Fruit fly (Drosophila melanogaster) whole organism, embryonic: ENCODE measurements around the gene CG42232.

ENCODE experiments used
- BEAF-32 ChIP-seq: fragments of 200-800 bp; sonication (Bioruptor generic); optimal IDR thresholded peaks from 3 replicates; lab custom pipeline; 2017; ENCODE audit warnings: missing biosample characterization, missing genetic modification characterization, mild to moderate bottlenecking, moderate library complexity, missing genetic modification reagents
- Bdp1 ChIP-seq: fragments of 200-800 bp; sonication (Bioruptor generic); optimal IDR thresholded peaks from 3 replicates; lab custom pipeline; 2016; ENCODE audit warnings: missing biosample characterization, missing genetic modification characterization
- Bgb ChIP-seq: fragments of 200-800 bp; sonication (Bioruptor generic); IDR thresholded peaks from 2 replicates; pipeline ENCODE4 v1.3.6; 2022; ENCODE audit warnings: missing biosample characterization, missing genetic modification characterization; ENCODE audit not compliant: partially characterized antibody
- Bteb2 ChIP-seq: fragments of 200-800 bp; sonication (Bioruptor generic); optimal IDR thresholded peaks from 2 replicates; lab custom pipeline; 2016; ENCODE audit warnings: missing biosample characterization, missing genetic modification characterization
- CG11247 ChIP-seq: fragments of 200-800 bp; sonication (Bioruptor generic); IDR thresholded peaks from 2 replicates; pipeline ENCODE4 v1.3.6; 2022; ENCODE audit warnings: missing biosample characterization, missing genetic modification characterization
- CG11456 ChIP-seq: fragments of 200-800 bp; sonication (Bioruptor generic); IDR thresholded peaks from 3 replicates; pipeline ENCODE4 v1.3.6; 2022; ENCODE audit warnings: missing biosample characterization, missing genetic modification characterization
- CG12071 ChIP-seq: fragments of 200-800 bp; sonication (Bioruptor generic); optimal IDR thresholded peaks from 3 replicates; lab custom pipeline; 2018; ENCODE audit warnings: missing biosample characterization, mild to moderate bottlenecking, missing genetic modification characterization
- CG12942 ChIP-seq: fragments of 200-800 bp; sonication (Bioruptor generic); optimal IDR thresholded peaks from 3 replicates; lab custom pipeline; 2016; ENCODE audit warnings: missing biosample characterization, missing genetic modification characterization
- CG13123 ChIP-seq: fragments of 200-800 bp; sonication (Bioruptor generic); optimal IDR thresholded peaks from 2 replicates; lab custom pipeline; 2016; ENCODE audit warnings: missing biosample characterization, missing genetic modification characterization
- CG13287 ChIP-seq: fragments of 200-800 bp; sonication (Bioruptor generic); IDR thresholded peaks from 2 replicates; pipeline ENCODE4 v1.3.6; 2022; ENCODE audit warnings: missing biosample characterization, missing genetic modification characterization; ENCODE audit not compliant: partially characterized antibody
- CG13775 ChIP-seq: fragments of 200-800 bp; sonication (Bioruptor generic); optimal IDR thresholded peaks from 3 replicates; lab custom pipeline; 2017; ENCODE audit warnings: missing biosample characterization, mild to moderate bottlenecking, missing genetic modification characterization
- CG17361 ChIP-seq: fragments of 200-800 bp; sonication (Bioruptor generic); IDR thresholded peaks from 3 replicates; pipeline ENCODE4 v1.3.6; 2022; ENCODE audit warnings: missing biosample characterization, missing genetic modification characterization
- CG17802 ChIP-seq: fragments of 200-800 bp; sonication (Bioruptor generic); optimal IDR thresholded peaks from 2 replicates; lab custom pipeline; 2018; ENCODE audit warnings: missing biosample characterization, mild to moderate bottlenecking, missing genetic modification characterization, moderate library complexity
- CG2875 ChIP-seq: fragments of 200-800 bp; sonication (Bioruptor generic); optimal IDR thresholded peaks from 2 replicates; lab custom pipeline; 2017; ENCODE audit warnings: missing biosample characterization, mild to moderate bottlenecking, missing genetic modification characterization, missing genetic modification reagents
- CG34224 ChIP-seq: fragments of 200-800 bp; sonication (Bioruptor generic); IDR thresholded peaks from 3 replicates; pipeline ENCODE4 v1.3.6; 2022; ENCODE audit warnings: missing biosample characterization, missing genetic modification characterization; ENCODE audit not compliant: partially characterized antibody
- CG4730 ChIP-seq: fragments of 200-800 bp; sonication (Bioruptor generic); IDR thresholded peaks from 2 replicates; pipeline ENCODE4 v1.3.6; 2022; ENCODE audit warnings: missing biosample characterization, missing genetic modification characterization
- CG5953 ChIP-seq: fragments of 200-800 bp; sonication (Bioruptor generic); IDR thresholded peaks from 2 replicates; pipeline ENCODE4 v1.3.6; 2022; ENCODE audit warnings: missing biosample characterization, missing genetic modification characterization
- CG8944 ChIP-seq: fragments of 200-800 bp; sonication (Bioruptor generic); optimal IDR thresholded peaks from 3 replicates; lab custom pipeline; 2016; ENCODE audit warnings: missing biosample characterization, missing genetic modification characterization
- CG9932 ChIP-seq: fragments of 200-800 bp; sonication (Bioruptor generic); IDR thresholded peaks from 2 replicates; pipeline ENCODE4 v1.3.6; 2022; ENCODE audit warnings: missing biosample characterization, missing genetic modification characterization
- Chrac-16 ChIP-seq: fragments of 200-800 bp; sonication (Bioruptor generic); optimal IDR thresholded peaks from 3 replicates; lab custom pipeline; 2016; ENCODE audit warnings: missing biosample characterization, missing genetic modification characterization
- Deaf1 ChIP-seq: fragments of 200-800 bp; optimal IDR thresholded peaks from 3 replicates; lab custom pipeline; 2019; ENCODE audit warnings: missing biosample characterization, mild to moderate bottlenecking, missing genetic modification characterization, moderate library complexity
- Dll ChIP-seq: fragments of 200-800 bp; sonication (Bioruptor generic); IDR thresholded peaks from 4 replicates; pipeline ENCODE4 v1.3.6; 2022; ENCODE audit warnings: missing biosample characterization, missing genetic modification characterization; ENCODE audit not compliant: partially characterized antibody
- Dp ChIP-seq: fragments of 200-800 bp; sonication (Bioruptor generic); optimal IDR thresholded peaks from 2 replicates; lab custom pipeline; 2018; ENCODE audit warnings: missing biosample characterization, mild to moderate bottlenecking, missing genetic modification characterization, moderate library complexity
- GATAe ChIP-seq: fragments of 200-800 bp; sonication (Bioruptor generic); conservative IDR thresholded peaks from 2 replicates; pipeline ENCODE4 v1.3.6; 2022; ENCODE audit warnings: missing biosample characterization, missing genetic modification characterization
- H15 ChIP-seq: fragments of 200-800 bp; sonication (Bioruptor generic); IDR thresholded peaks from 3 replicates; pipeline ENCODE4 v1.3.6; 2022; ENCODE audit warnings: missing biosample characterization, missing genetic modification characterization
- Hr3 ChIP-seq: fragments of 200-800 bp; sonication (Bioruptor generic); optimal IDR thresholded peaks from 3 replicates; lab custom pipeline; 2016; ENCODE audit warnings: missing biosample characterization, missing genetic modification characterization
- Hr78 ChIP-seq, 2 experiments: fragments of 200-800 bp in 1 of 2; fragments of >200 bp in 1 of 2; sonication (Bioruptor generic) in 1 of 2; optimal IDR thresholded peaks; 2 replicates each; lab custom pipeline; 2017 to 2019; ENCODE audit warnings: missing biosample characterization in 2 of 2, missing genetic modification characterization in 2 of 2, mild to moderate bottlenecking in 1 of 2, moderate library complexity in 1 of 2
- Med ChIP-seq: fragments of 200-800 bp; sonication (Bioruptor generic); peaks from one replicate; lab custom pipeline; 2016; ENCODE audit warnings: missing biosample characterization, missing genetic modification characterization, mild to moderate bottlenecking, inconsistent platforms, moderate library complexity
- Neu2 ChIP-seq: fragments of 200-800 bp; sonication (Bioruptor generic); optimal IDR thresholded peaks from 3 replicates; lab custom pipeline; 2016; ENCODE audit warnings: missing biosample characterization, missing genetic modification characterization, borderline replicate concordance
- NfI ChIP-seq: fragments of 200-800 bp; sonication (Bioruptor generic); optimal IDR thresholded peaks from 3 replicates; lab custom pipeline; 2018; ENCODE audit warnings: missing biosample characterization, mild to moderate bottlenecking, missing genetic modification characterization, moderate library complexity
- Sin3A ChIP-seq: fragments of >200 bp; optimal IDR thresholded peaks from 2 replicates; lab custom pipeline; 2018
- Sry-δ ChIP-seq: fragments of 200-800 bp; sonication (Bioruptor generic); optimal IDR thresholded peaks from 2 replicates; lab custom pipeline; 2016; ENCODE audit warnings: missing biosample characterization, missing genetic modification characterization
- abd-A ChIP-seq: fragments of 200-800 bp; sonication (Bioruptor generic); optimal IDR thresholded peaks from 3 replicates; lab custom pipeline; 2019; ENCODE audit warnings: missing biosample characterization, mild to moderate bottlenecking, missing genetic modification characterization, moderate library complexity
- ase ChIP-seq: fragments of 200-800 bp; sonication (Bioruptor generic); IDR thresholded peaks from 3 replicates; pipeline ENCODE4 v1.3.6; 2022; ENCODE audit warnings: missing biosample characterization, missing genetic modification characterization
- cg ChIP-seq: fragments of 200-800 bp; sonication (Bioruptor generic); optimal IDR thresholded peaks from 3 replicates; lab custom pipeline; 2019; ENCODE audit warnings: missing biosample characterization, mild to moderate bottlenecking, missing genetic modification characterization, moderate library complexity
- chm ChIP-seq: fragments of 200-800 bp; sonication (Bioruptor generic); IDR thresholded peaks from 2 replicates; pipeline ENCODE4 v1.3.6; 2022; ENCODE audit warnings: missing biosample characterization, missing genetic modification characterization
- dm ChIP-seq: fragments of 200-800 bp; sonication (Bioruptor generic); optimal IDR thresholded peaks from 3 replicates; lab custom pipeline; 2016; ENCODE audit warnings: missing biosample characterization, missing genetic modification characterization
- emc ChIP-seq: fragments of 200-800 bp; sonication (Bioruptor generic); optimal IDR thresholded peaks from 2 replicates; lab custom pipeline; 2016; ENCODE audit warnings: missing biosample characterization, missing genetic modification characterization
- insv ChIP-seq, 2 experiments: fragments of 200-800 bp; sonication (Bioruptor generic); optimal IDR thresholded peaks; 3 replicates each; lab custom pipeline; 2016 to 2018; ENCODE audit warnings: missing biosample characterization in 2 of 2, missing genetic modification characterization in 2 of 2
- nau ChIP-seq: fragments of 200-800 bp; sonication (Bioruptor generic); optimal IDR thresholded peaks from 3 replicates; lab custom pipeline; 2017; ENCODE audit warnings: missing biosample characterization, mild to moderate bottlenecking, missing genetic modification characterization, missing genetic modification reagents
- rib ChIP-seq: fragments of 200-800 bp; sonication (Bioruptor generic); IDR thresholded peaks from 2 replicates; pipeline ENCODE4 v1.3.6; 2022; ENCODE audit warnings: missing biosample characterization, missing genetic modification characterization
- run ChIP-seq: fragments of 200-800 bp; sonication (Bioruptor generic); optimal IDR thresholded peaks from 3 replicates; lab custom pipeline; 2018; ENCODE audit warnings: missing biosample characterization, mild to moderate bottlenecking, missing genetic modification characterization
- sd ChIP-seq: fragments of 200-800 bp; sonication (Bioruptor generic); optimal IDR thresholded peaks from 3 replicates; lab custom pipeline; 2018; ENCODE audit warnings: missing biosample characterization, mild to moderate bottlenecking, missing genetic modification characterization, moderate library complexity
- sens ChIP-seq: fragments of 200-800 bp; sonication (Bioruptor generic); peaks from one replicate; lab custom pipeline; 2016; ENCODE audit warnings: missing biosample characterization, missing genetic modification characterization
- sr ChIP-seq: fragments of 200-800 bp; sonication (Bioruptor generic); IDR thresholded peaks from 3 replicates; pipeline ENCODE4 v1.3.6; 2022; ENCODE audit warnings: missing biosample characterization, missing genetic modification characterization
- tap ChIP-seq: fragments of 200-800 bp; optimal IDR thresholded peaks from 3 replicates; lab custom pipeline; 2019; ENCODE audit warnings: missing biosample characterization, mild to moderate bottlenecking, missing genetic modification characterization, moderate library complexity
- zen ChIP-seq: fragments of 200-800 bp; sonication (Bioruptor generic); optimal IDR thresholded peaks from 3 replicates; lab custom pipeline; 2018; ENCODE audit warnings: missing biosample characterization, mild to moderate bottlenecking, missing genetic modification characterization, moderate library complexity
- zen2 ChIP-seq: fragments of 200-800 bp; sonication (Bioruptor generic); IDR thresholded peaks from 3 replicates; pipeline ENCODE4 v1.3.6; 2022; ENCODE audit warnings: missing biosample characterization, missing genetic modification characterization; ENCODE audit not compliant: partially characterized antibody

The CG42232 gene

DNA sequence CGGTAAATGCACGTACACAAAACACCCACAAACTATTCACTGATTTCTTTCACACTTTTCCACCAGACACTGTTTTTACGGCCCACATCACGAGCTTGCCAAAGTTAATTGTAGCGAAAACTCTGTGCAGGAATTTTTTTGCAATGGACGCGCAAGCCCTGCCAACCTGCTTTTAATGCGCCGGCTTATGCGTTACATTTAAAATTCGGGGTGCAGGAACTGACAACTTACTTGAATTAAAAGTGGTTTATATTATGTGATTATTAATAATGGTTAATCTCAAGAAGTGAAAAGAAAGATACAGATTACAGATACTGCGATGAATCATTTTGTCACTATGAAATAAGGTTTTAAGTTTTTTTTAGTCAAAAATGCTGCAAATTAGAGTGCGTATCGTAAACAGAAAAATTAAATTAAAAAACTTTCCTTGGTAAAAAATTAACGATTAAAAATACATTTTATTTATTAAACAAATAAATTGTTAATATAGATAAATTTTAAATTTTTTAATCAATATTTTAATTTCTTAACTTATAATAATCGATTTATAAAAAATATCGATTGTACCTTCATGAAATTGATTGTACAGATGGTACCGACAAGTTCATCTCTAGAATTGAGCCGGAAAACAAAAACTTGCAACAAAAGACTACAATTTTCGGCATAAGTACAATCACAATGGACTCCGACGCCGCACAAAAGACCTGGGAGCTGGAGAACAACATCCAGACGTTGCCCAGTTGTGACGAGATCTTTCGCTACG is at the start of gene CG42232, which contains the start of gene CSN5 (continued):
- TF ChIP-seq rib (GFP tag; lab: Robert Waterston, UW) (0 out of 2 replicates have a peak, but pooled peaks have one; percentile 30), zen2 (GFP tag; lab: Robert Waterston, UW) (no peak), CG12942 (GFP tag; lab: Kevin White, UChicago) (peak; percentile 21), emc (no peak), Sry-δ (GFP tag; lab: Kevin White, UChicago) (peak; percentile 66), CG8944 (GFP tag; lab: Kevin White, UChicago) (peak; percentile 29), CG17361 (GFP tag; lab: Robert Waterston, UW) (no peak; the same call in 2 of the 3 replicates), CG13775 (GFP tag; lab: Kevin White, UChicago) (peak; percentile 80), Bgb (GFP tag; lab: Robert Waterston, UW) (peak; percentile 25; the same call in 1 of the 2 replicates), CG13287 (peak; percentile 61), Hr3 (GFP tag; lab: Kevin White, UChicago) (peak; percentile 72), nau (GFP tag; lab: Kevin White, UChicago) (no peak), Dll (GFP tag; lab: Robert Waterston, UW) (peak; percentile 74), dm (GFP tag; lab: Kevin White, UChicago) (peak; percentile 28), CG13123 (GFP tag; lab: Kevin White, UChicago) (peak; percentile 32), CG17802 (tag; lab: Kevin White, UChicago) (peak; percentile 6), Bteb2 (GFP tag; lab: Kevin White, UChicago) (no peak), CG9932 (GFP tag; lab: Robert Waterston, UW) (peak; percentile 68), CG34224 (GFP tag; lab: Robert Waterston, UW) (no peak), CG11456 (GFP tag; lab: Robert Waterston, UW) (peak; percentile 69; the same call in 2 of the 3 replicates), Dp (GFP tag; lab: Kevin White, UChicago) (peak; percentile 46), CG2875 (peak; percentile 26), H15 (GFP tag; lab: Robert Waterston, UW) (peak; percentile 23; the same call in 1 of the 3 replicates), CG5953 (0 out of 2 replicates have a peak, but pooled peaks have one; percentile 16)
- TF ChIP-seq, all 482 proteins: peak for 187

DNA sequence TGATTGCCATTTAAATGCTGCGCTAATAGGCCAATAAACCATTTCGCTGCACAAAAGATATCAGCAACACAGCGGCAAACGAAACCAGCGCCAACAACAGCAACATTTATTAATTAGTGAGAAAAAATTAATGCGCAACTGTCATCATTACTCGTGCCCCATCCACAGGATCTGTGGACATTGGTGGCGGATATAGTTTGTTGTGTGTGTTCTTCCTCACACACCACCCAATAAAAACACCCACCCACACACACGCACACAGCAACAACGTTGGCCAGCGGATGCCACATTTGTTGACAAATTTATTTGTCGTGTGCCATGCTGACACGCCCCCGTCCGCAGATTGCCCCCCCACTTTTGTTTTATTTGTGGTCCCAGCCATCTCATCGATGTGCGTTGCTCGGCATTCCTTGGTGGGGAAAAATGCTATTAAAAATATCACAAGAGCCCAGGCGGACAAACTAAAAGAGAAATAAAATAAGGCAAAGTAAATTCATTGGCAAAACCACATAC is 48.7 kb upstream of the CG42232 start:
- TF ChIP-seq abd-A (peak; percentile 70), CG11247 (GFP tag; lab: Robert Waterston, UW) (0 out of 2 replicates have a peak, but pooled peaks have one; percentile 13), BEAF-32 (GFP tag; lab: Kevin White, UChicago) (no peak), chm (GFP tag; lab: Robert Waterston, UW) (peak; percentile 29; the same call in 1 of the 2 replicates), cg (peak; percentile 39), ase (no peak), sens (peak; percentile 17), Neu2 (GFP tag; lab: Kevin White, UChicago) (no peak), GATAe (GFP tag; lab: Robert Waterston, UW) (no peak), sr (GFP tag; lab: Robert Waterston, UW) (peak; percentile 85), Hr78 (GFP tag; optimal IDR thresholded peaks at IDR 0.05; lab: Kevin White, UChicago) (no peak), Med (GFP tag; lab: Kevin White, UChicago) (peak; percentile 51), CG12071 (no peak), NfI (GFP tag; lab: Kevin White, UChicago) (no peak), Sin3A (lab: Kevin White, UChicago) (no peak), CG4730 (GFP tag; lab: Robert Waterston, UW) (no peak), tap (tag; lab: Kevin White, UChicago) (no peak), Deaf1 (tag; lab: Kevin White, UChicago) (no peak), sd (tag; lab: Kevin White, UChicago) (peak; percentile 88), run (tag; lab: Kevin White, UChicago) (peak; percentile 9), Chrac-16 (GFP tag; lab: Kevin White, UChicago) (no peak), zen (peak; percentile 60), insv (GFP tag; optimal IDR thresholded peaks at IDR 0.05; lab: Kevin White, UChicago) (no peak), Bdp1 (no peak)
